Worm (Caenorhabditis elegans): Measurements from ENCODE around the gene cln-3.1.

DNA sequence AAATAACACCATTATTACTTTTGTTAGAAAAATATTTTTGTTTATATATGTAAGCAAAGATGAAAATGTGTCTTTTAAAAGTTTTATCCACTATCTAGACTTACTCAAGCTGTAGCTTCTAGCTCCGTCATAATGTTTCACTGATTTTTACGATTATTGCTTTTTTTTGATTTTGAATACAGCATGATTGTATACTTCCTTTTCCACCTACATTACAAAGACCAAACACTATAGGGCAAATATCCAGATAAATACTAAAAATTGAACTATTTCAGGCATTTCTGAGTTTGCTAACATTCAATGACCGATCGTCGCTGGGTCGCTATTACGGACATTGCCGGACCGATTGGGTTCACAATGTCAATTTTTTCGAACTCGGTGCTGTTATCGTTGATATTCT is 1.2 kb upstream of the cln-3.1 start, which contains the start of gene str-116:
- TF ChIP-seq hlh-15 (tag; optimal IDR thresholded peaks at IDR 0.05), result no peak
- TF ChIP-seq Y22D7AL.16 (tag; optimal IDR thresholded peaks at IDR 0.05), result no peak
- no peak for TF ChIP-seq C38D4.7 (GFP tag; optimal IDR thresholded peaks at IDR 0.05)
- TF ChIP-seq ahr-1 (tag; optimal IDR thresholded peaks at IDR 0.05), result no peak
- TF ChIP-seq syd-9 (tag; optimal IDR thresholded peaks at IDR 0.05), result no peak
- TF ChIP-seq ceh-34 (tag; optimal IDR thresholded peaks at IDR 0.05), result no peak
- TF ChIP-seq ama-1 (optimal IDR thresholded peaks at IDR 0.05), result no peak
- no peak for TF ChIP-seq F13H6.1 (tag; optimal IDR thresholded peaks at IDR 0.05)
